Worm (Caenorhabditis elegans): ENCODE results near the gene oac-56.

ce11 chrIV:14326694-14327298 lies 23.8 kb downstream of the oac-56 start:
- TF ChIP-seq ceh-82 (tag; optimal IDR thresholded peaks at IDR 0.05): no peak
- TF ChIP-seq lin-1 (GFP tag; IDR thresholded peaks at IDR 0.05): peak; percentile 57; the same call in 1 of the 2 replicates
- TF ChIP-seq unc-39 (tag; optimal IDR thresholded peaks at IDR 0.05): no peak
- TF ChIP-seq nhr-6 (tag; optimal IDR thresholded peaks at IDR 0.05): no peak
- TF ChIP-seq lin-39 (tag; optimal IDR thresholded peaks at IDR 0.05): no peak
- no peak for TF ChIP-seq zag-1 (tag; optimal IDR thresholded peaks at IDR 0.05)
- TF ChIP-seq skn-1 (tag; optimal IDR thresholded peaks at IDR 0.05): no peak
- peak; percentile 64 for TF ChIP-seq lin-13 (GFP tag; optimal IDR thresholded peaks at IDR 0.05)
- TF ChIP-seq F49E8.2 (tag; optimal IDR thresholded peaks at IDR 0.05; ENCODE audit: borderline replicate concordance): peak; percentile 96
- TF ChIP-seq snpc-4 (tag; optimal IDR thresholded peaks at IDR 0.05): peak; percentile 89
- no peak for TF ChIP-seq daf-12 (tag; optimal IDR thresholded peaks at IDR 0.05)
- no peak for TF ChIP-seq madf-9 (GFP tag; conservative IDR thresholded peaks at IDR 0.05)
- TF ChIP-seq snpc-1.2 (GFP tag; IDR thresholded peaks at IDR 0.05): peak; percentile 100
